Fruit fly (Drosophila melanogaster) whole organism, prepupa: ENCODE data around the gene CG17931.

Experiments
- Blimp-1 ChIP-seq: fragments of 200-800 bp; sonication (Bioruptor generic); optimal IDR thresholded peaks from 3 replicates; lab custom pipeline; 2017; ENCODE audit warnings: missing biosample characterization, missing genetic modification characterization, mild to moderate bottlenecking, moderate library complexity, missing genetic modification reagents
- CG10631 ChIP-seq: fragments of 200-800 bp; sonication (Bioruptor generic); optimal IDR thresholded peaks from 2 replicates; lab custom pipeline; 2016; ENCODE audit warnings: missing biosample characterization, missing genetic modification characterization
- CG10669 ChIP-seq: fragments of 200-800 bp; sonication (Bioruptor generic); optimal IDR thresholded peaks from 3 replicates; lab custom pipeline; 2018; ENCODE audit warnings: missing biosample characterization, mild to moderate bottlenecking, missing genetic modification characterization, moderate library complexity
- CG11294 ChIP-seq: fragments of 200-800 bp; sonication (Bioruptor generic); IDR thresholded peaks from 2 replicates; pipeline ENCODE4 v1.3.6; 2022; ENCODE audit warnings: missing biosample characterization, missing genetic modification characterization
- CG15336 ChIP-seq: fragments of 200-800 bp; sonication (Bioruptor generic); IDR thresholded peaks from 2 replicates; pipeline ENCODE4 v1.3.6; 2022; ENCODE audit warnings: missing biosample characterization, missing genetic modification characterization
- CG1621 ChIP-seq: fragments of 200-800 bp; sonication (Bioruptor generic); optimal IDR thresholded peaks from 3 replicates; lab custom pipeline; 2018; ENCODE audit warnings: missing biosample characterization, mild to moderate bottlenecking, missing genetic modification characterization
- CG16779 ChIP-seq: fragments of 200-800 bp; sonication (Bioruptor generic); optimal IDR thresholded peaks from 3 replicates; lab custom pipeline; 2017; ENCODE audit warnings: missing biosample characterization, mild to moderate bottlenecking, missing genetic modification characterization
- CG3032 ChIP-seq: fragments of 200-800 bp; optimal IDR thresholded peaks from 2 replicates; lab custom pipeline; 2019; ENCODE audit warnings: missing biosample characterization, mild to moderate bottlenecking, missing genetic modification characterization, moderate library complexity
- CG32006 ChIP-seq: fragments of 200-800 bp; sonication (Bioruptor generic); optimal IDR thresholded peaks from 3 replicates; lab custom pipeline; 2017; ENCODE audit warnings: missing biosample characterization, mild to moderate bottlenecking, missing genetic modification characterization
- CG34406 ChIP-seq: fragments of 200-800 bp; sonication (Bioruptor generic); optimal IDR thresholded peaks from 3 replicates; lab custom pipeline; 2016; ENCODE audit warnings: missing biosample characterization, missing genetic modification characterization
- CG3919 ChIP-seq: fragments of 200-800 bp; sonication (Bioruptor generic); optimal IDR thresholded peaks from 3 replicates; lab custom pipeline; 2016; ENCODE audit warnings: missing biosample characterization, missing genetic modification characterization
- CG6163 ChIP-seq: fragments of 200-800 bp; sonication (Bioruptor generic); IDR thresholded peaks from 3 replicates; pipeline ENCODE4 v1.3.6; 2022; ENCODE audit warnings: missing biosample characterization, missing genetic modification characterization
- CG6276 ChIP-seq: fragments of 200-800 bp; sonication (Bioruptor generic); optimal IDR thresholded peaks from 2 replicates; lab custom pipeline; 2017; ENCODE audit warnings: missing biosample characterization, mild to moderate bottlenecking, missing genetic modification characterization
- CG6792 ChIP-seq: fragments of 200-800 bp; sonication (Bioruptor generic); optimal IDR thresholded peaks from 3 replicates; lab custom pipeline; 2016; ENCODE audit warnings: missing biosample characterization, missing genetic modification characterization
- CG6808 ChIP-seq: fragments of 200-800 bp; sonication (Bioruptor generic); optimal IDR thresholded peaks from 3 replicates; lab custom pipeline; 2017; ENCODE audit warnings: missing biosample characterization, missing genetic modification characterization, mild to moderate bottlenecking, moderate library complexity, missing genetic modification reagents
- CG7368 ChIP-seq: fragments of 200-800 bp; sonication (Bioruptor generic); optimal IDR thresholded peaks from 3 replicates; lab custom pipeline; 2016; ENCODE audit warnings: missing biosample characterization, missing genetic modification characterization
- CG8119 ChIP-seq: fragments of 200-800 bp; sonication (Bioruptor generic); IDR thresholded peaks from 3 replicates; pipeline ENCODE4 v1.3.6; 2022; ENCODE audit warnings: missing biosample characterization, missing genetic modification characterization
- CG8319 ChIP-seq: fragments of 200-800 bp; sonication (Bioruptor generic); optimal IDR thresholded peaks from 3 replicates; lab custom pipeline; 2016; ENCODE audit warnings: missing biosample characterization, missing genetic modification characterization
- CG8632 ChIP-seq: fragments of 200-800 bp; sonication (Bioruptor generic); optimal IDR thresholded peaks from 3 replicates; lab custom pipeline; 2016; ENCODE audit warnings: missing biosample characterization, missing genetic modification characterization
- CG9139 ChIP-seq: fragments of 200-800 bp; sonication (Bioruptor generic); optimal IDR thresholded peaks from 3 replicates; lab custom pipeline; 2017; ENCODE audit warnings: missing biosample characterization, mild to moderate bottlenecking, missing genetic modification characterization
- Eip75B ChIP-seq: fragments of 200-800 bp; sonication (Bioruptor generic); optimal IDR thresholded peaks from 3 replicates; lab custom pipeline; 2016; ENCODE audit warnings: missing biosample characterization, missing genetic modification characterization
- Eip78C ChIP-seq: fragments of 200-800 bp; sonication (Bioruptor generic); peaks from one replicate; lab custom pipeline; 2016; ENCODE audit warnings: missing biosample characterization, missing genetic modification characterization
- Eip93F ChIP-seq: fragments of 200-800 bp; sonication (Bioruptor generic); optimal IDR thresholded peaks from 2 replicates; lab custom pipeline; 2016; ENCODE audit warnings: missing biosample characterization, mild to moderate bottlenecking, missing genetic modification characterization
- Ets21C ChIP-seq: fragments of 200-800 bp; sonication (Bioruptor generic); optimal IDR thresholded peaks from 3 replicates; lab custom pipeline; 2016; ENCODE audit warnings: missing biosample characterization, missing genetic modification characterization
- Ets96B ChIP-seq: fragments of 200-800 bp; optimal IDR thresholded peaks from 2 replicates; lab custom pipeline; 2019; ENCODE audit warnings: missing biosample characterization, mild to moderate bottlenecking, missing genetic modification characterization, moderate library complexity
- Hr38 ChIP-seq: sonication (Bioruptor generic); optimal IDR thresholded peaks from 2 replicates; lab custom pipeline; 2016; ENCODE audit warnings: missing biosample characterization, missing genetic modification characterization
- Hr39 ChIP-seq: fragments of 200-800 bp; sonication (Bioruptor generic); optimal IDR thresholded peaks from 2 replicates; lab custom pipeline; 2016; ENCODE audit warnings: missing biosample characterization, missing genetic modification characterization
- Hr4 ChIP-seq: fragments of 200-800 bp; sonication (Bioruptor generic); optimal IDR thresholded peaks from 3 replicates; lab custom pipeline; 2016; ENCODE audit warnings: missing biosample characterization, missing genetic modification characterization
- Lpt ChIP-seq: fragments of 200-800 bp; sonication (Bioruptor generic); optimal IDR thresholded peaks from 3 replicates; lab custom pipeline; 2016; ENCODE audit warnings: missing biosample characterization, missing genetic modification characterization
- OdsH ChIP-seq: fragments of 200-800 bp; sonication (Bioruptor generic); optimal IDR thresholded peaks from 3 replicates; lab custom pipeline; 2016; ENCODE audit warnings: missing biosample characterization, missing genetic modification characterization
- Smox ChIP-seq: fragments of 200-800 bp; sonication (Bioruptor generic); optimal IDR thresholded peaks from 3 replicates; lab custom pipeline; 2016; ENCODE audit warnings: missing biosample characterization, missing genetic modification characterization
- Sox102F ChIP-seq: fragments of 200-800 bp; sonication (Bioruptor generic); optimal IDR thresholded peaks from 2 replicates; lab custom pipeline; 2016; ENCODE audit warnings: missing biosample characterization, mild to moderate bottlenecking, missing genetic modification characterization
- Sox14 ChIP-seq: fragments of 200-800 bp; sonication (Bioruptor generic); optimal IDR thresholded peaks from 3 replicates; lab custom pipeline; 2016; ENCODE audit warnings: missing biosample characterization, missing genetic modification characterization
- Sox15 ChIP-seq: fragments of 200-800 bp; sonication (Bioruptor generic); optimal IDR thresholded peaks from 3 replicates; lab custom pipeline; 2016; ENCODE audit warnings: missing biosample characterization, missing genetic modification characterization
- achi ChIP-seq: fragments of 200-800 bp; sonication (Bioruptor generic); optimal IDR thresholded peaks from 3 replicates; lab custom pipeline; 2016; ENCODE audit warnings: missing biosample characterization, missing genetic modification characterization
- acj6 ChIP-seq: fragments of 200-800 bp; sonication (Bioruptor generic); optimal IDR thresholded peaks from 3 replicates; lab custom pipeline; 2016; ENCODE audit warnings: missing biosample characterization, missing genetic modification characterization
- cyc ChIP-seq: fragments of 200-800 bp; sonication (Bioruptor generic); optimal IDR thresholded peaks from 3 replicates; lab custom pipeline; 2016; ENCODE audit warnings: missing biosample characterization, missing genetic modification characterization
- dac ChIP-seq: fragments of 200-800 bp; sonication (Bioruptor generic); optimal IDR thresholded peaks from 2 replicates; lab custom pipeline; 2017; ENCODE audit warnings: missing biosample characterization, mild to moderate bottlenecking, missing genetic modification characterization
- dsx ChIP-seq: fragments of 200-800 bp; optimal IDR thresholded peaks from 3 replicates; lab custom pipeline; 2019; ENCODE audit warnings: missing biosample characterization, mild to moderate bottlenecking, missing genetic modification characterization, moderate library complexity; ENCODE audit not compliant: poor library complexity, severe bottlenecking
- esn ChIP-seq: fragments of 200-800 bp; sonication (Bioruptor generic); optimal IDR thresholded peaks from 2 replicates; lab custom pipeline; 2016; ENCODE audit warnings: missing biosample characterization, mild to moderate bottlenecking, missing genetic modification characterization, moderate library complexity
- fd59A ChIP-seq: fragments of 200-800 bp; sonication (Bioruptor generic); optimal IDR thresholded peaks from 2 replicates; lab custom pipeline; 2017; ENCODE audit warnings: missing biosample characterization, mild to moderate bottlenecking, missing genetic modification characterization, missing genetic modification reagents
- fd85E ChIP-seq: fragments of 200-800 bp; sonication (Bioruptor generic); optimal IDR thresholded peaks from 3 replicates; lab custom pipeline; 2016; ENCODE audit warnings: missing biosample characterization, missing genetic modification characterization
- lz ChIP-seq: fragments of 200-800 bp; sonication (Bioruptor generic); optimal IDR thresholded peaks from 3 replicates; lab custom pipeline; 2016; ENCODE audit warnings: missing biosample characterization, missing genetic modification characterization
- pdm3 ChIP-seq: fragments of 200-800 bp; sonication (Bioruptor generic); optimal IDR thresholded peaks from 3 replicates; lab custom pipeline; 2016; ENCODE audit warnings: missing biosample characterization, missing genetic modification characterization
- salr ChIP-seq, 2 experiments: fragments of 200-800 bp; sonication (Bioruptor generic); optimal IDR thresholded peaks; 3 replicates each; lab custom pipeline; 2016 to 2018; ENCODE audit warnings: missing biosample characterization in 2 of 2, missing genetic modification characterization in 2 of 2, mild to moderate bottlenecking in 1 of 2
- spab ChIP-seq: fragments of 200-800 bp; sonication (Bioruptor generic); optimal IDR thresholded peaks from 2 replicates; lab custom pipeline; 2017; ENCODE audit warnings: missing biosample characterization, mild to moderate bottlenecking, missing genetic modification characterization, missing genetic modification reagents
- ss ChIP-seq, 2 experiments: fragments of 200-800 bp; sonication (Bioruptor generic); optimal IDR thresholded peaks; 2 replicates in 1 of 2; 3 replicates in 1 of 2; lab custom pipeline; 2017 to 2018; ENCODE audit warnings: mild to moderate bottlenecking in 2 of 2, missing biosample characterization in 2 of 2, missing genetic modification characterization in 2 of 2, moderate library complexity in 1 of 2
- svp ChIP-seq: fragments of 200-800 bp; sonication (Bioruptor generic); peaks from one replicate; lab custom pipeline; 2016; ENCODE audit warnings: missing biosample characterization, missing genetic modification characterization
- topi ChIP-seq: fragments of 200-800 bp; sonication (Bioruptor generic); optimal IDR thresholded peaks from 3 replicates; lab custom pipeline; 2016; ENCODE audit warnings: missing biosample characterization, missing genetic modification characterization
- vri ChIP-seq: fragments of 200-800 bp; sonication (Bioruptor generic); optimal IDR thresholded peaks from 3 replicates; lab custom pipeline; 2016; ENCODE audit warnings: missing biosample characterization, mild to moderate bottlenecking, missing genetic modification characterization

The CG17931 gene

dm6 chr3R:16337863-16338262, 21.4 kb downstream of the CG17931 start:
- TF ChIP-seq Eip78C (GFP tag; lab: Kevin White, UChicago): peak; percentile 48
- TF ChIP-seq Lpt (GFP tag; lab: Kevin White, UChicago): no peak

DNA sequence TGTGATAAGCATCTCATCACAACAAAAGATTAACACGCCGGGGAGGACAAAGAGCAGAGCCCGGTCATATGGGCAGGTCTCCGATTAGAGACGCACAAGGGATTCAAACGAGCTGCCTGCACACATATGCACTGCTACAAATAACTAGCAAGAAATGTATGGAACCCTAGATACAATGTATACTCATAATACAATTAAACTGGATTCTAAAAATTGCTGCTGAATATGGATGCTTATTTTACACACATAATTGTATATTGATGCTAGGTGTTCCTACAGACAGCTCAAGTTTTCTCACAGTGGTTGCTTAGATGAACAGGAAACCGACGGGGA, 22.2 kb downstream of the CG17931 start:
- TF ChIP-seq CG8319 (GFP tag; lab: Kevin White, UChicago) (no peak), Hr39 (GFP tag; lab: Kevin White, UChicago) (peak; percentile 31), cyc (GFP tag; lab: Kevin White, UChicago) (peak; percentile 12), topi (GFP tag; lab: Kevin White, UChicago) (peak; percentile 39), fd85E (GFP tag; lab: Kevin White, UChicago) (no peak), Lpt (GFP tag; lab: Kevin White, UChicago) (peak; percentile 2), CG15336 (GFP tag; lab: Robert Waterston, UW) (peak; percentile 59; the same call in 1 of the 2 replicates), CG16779 (tag; lab: Kevin White, UChicago) (peak; percentile 34), CG10669 (peak; percentile 43), CG34406 (GFP tag; lab: Kevin White, UChicago) (peak; percentile 36), CG6276 (GFP tag; lab: Kevin White, UChicago) (no peak), achi (GFP tag; lab: Kevin White, UChicago) (peak; percentile 69), CG32006 (GFP tag; lab: Kevin White, UChicago) (peak; percentile 60), Blimp-1 (GFP tag; lab: Kevin White, UChicago) (no peak), Sox14 (GFP tag; lab: Kevin White, UChicago) (peak; percentile 67), dac (GFP tag; lab: Kevin White, UChicago) (no peak), Ets96B (tag; lab: Kevin White, UChicago) (peak; percentile 63), Smox (GFP tag; lab: Kevin White, UChicago) (peak; percentile 10), Sox102F (peak; percentile 45), CG6808 (peak; percentile 24), Eip93F (GFP tag; lab: Kevin White, UChicago) (no peak), CG8632 (GFP tag; lab: Kevin White, UChicago) (peak; percentile 4), Hr4 (GFP tag; lab: Kevin White, UChicago) (peak; percentile 58), esn (GFP tag; lab: Kevin White, UChicago) (peak; percentile 33), pdm3 (GFP tag; lab: Kevin White, UChicago) (peak; percentile 66), OdsH (GFP tag; lab: Kevin White, UChicago) (peak; percentile 66), Ets21C (GFP tag; lab: Kevin White, UChicago) (no peak), vri (no peak), CG1621 (peak; percentile 41), Eip75B (GFP tag; lab: Kevin White, UChicago) (peak; percentile 55), CG11294 (GFP tag; lab: Robert Waterston, UW) (no peak; the same call in 1 of the 2 replicates), CG6792 (GFP tag; lab: Kevin White, UChicago) (peak; percentile 54), CG6163 (GFP tag; lab: Robert Waterston, UW) (peak; percentile 75), CG3032 (peak; percentile 46), ss (GFP tag; optimal IDR thresholded peaks at IDR 0.05; lab: Kevin White, UChicago) (peak; percentile 18 to 49), Eip78C (GFP tag; lab: Kevin White, UChicago) (peak; percentile 84), svp (GFP tag; lab: Kevin White, UChicago) (peak; percentile 76), CG3919 (GFP tag; lab: Kevin White, UChicago) (peak; percentile 74), salr (GFP tag; optimal IDR thresholded peaks at IDR 0.05; lab: Kevin White, UChicago) (peak; percentile 7 to 13), acj6 (GFP tag; lab: Kevin White, UChicago) (peak; percentile 60), CG9139 (no peak), lz (GFP tag; lab: Kevin White, UChicago) (peak; percentile 30), dsx (GFP tag; lab: Kevin White, UChicago) (peak; percentile 75), CG7368 (no peak), fd59A (GFP tag; lab: Kevin White, UChicago) (peak; percentile 29), CG8119 (peak; percentile 33; the same call in 1 of the 3 replicates), Sox15 (GFP tag; lab: Kevin White, UChicago) (no peak), CG10631 (GFP tag; lab: Kevin White, UChicago) (peak; percentile 80), Hr38 (GFP tag; lab: Kevin White, UChicago) (no peak), spab (peak; percentile 18)
